Fruit fly (Drosophila melanogaster) S2 (cell line): Measurements from ENCODE around the gene CG17440.
A peak's percentile ranks its signal among the peaks of the same experiment; 100 is the strongest.

Experiments
- CG8478 ChIP-seq: fragments of >200 bp; optimal IDR thresholded peaks from 2 replicates; lab custom pipeline; 2018
- CTCF ChIP-seq, 2 experiments: fragments of >200 bp; optimal IDR thresholded peaks; 2 replicates each; lab custom pipeline; 2018

Gene CG17440

DNA sequence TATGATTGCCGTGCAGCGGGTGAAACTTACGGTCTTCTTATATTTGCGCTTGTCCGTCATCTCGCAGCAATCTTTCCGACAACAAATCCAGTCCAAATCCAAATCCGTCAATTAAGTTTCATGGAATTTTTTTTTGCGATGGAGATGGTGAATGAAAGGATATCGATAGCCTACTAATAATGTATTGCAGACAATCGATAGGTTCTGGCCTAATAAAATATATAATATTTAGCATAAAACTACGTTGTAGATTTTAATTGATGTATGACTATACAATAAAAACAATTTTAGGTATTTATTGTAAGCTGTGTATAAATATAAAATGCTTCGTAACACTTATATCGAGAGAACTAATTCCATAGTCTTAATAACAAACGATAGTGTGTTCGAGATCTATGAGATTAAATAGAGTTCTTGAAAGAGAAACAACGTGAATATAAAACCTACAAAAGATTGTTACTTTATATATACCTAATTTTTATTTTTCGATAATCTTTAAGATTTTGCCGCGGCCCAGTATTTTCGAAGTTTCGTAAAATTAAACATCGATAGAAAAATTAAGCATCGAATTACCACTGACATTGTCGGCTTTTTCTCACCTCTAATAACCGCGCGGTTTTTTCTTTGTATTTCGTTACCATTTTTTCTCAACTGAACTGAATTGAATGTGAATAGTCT, 3.2 kb upstream of the CG17440 start, which contains the start of the genes Cfp1 and Aladin:
Gene Cfp1, minus strand, starts transcription at position 131 of the 678 bp plus-strand sequence.
Gene Aladin, plus strand, starts transcription at position 584 of the 678 bp plus-strand sequence.
- TF ChIP-seq CG8478 (lab: Kevin White, UChicago) = no peak
- no peak for TF ChIP-seq CTCF (optimal IDR thresholded peaks at IDR 0.05; lab: Kevin White, UChicago)

DNA sequence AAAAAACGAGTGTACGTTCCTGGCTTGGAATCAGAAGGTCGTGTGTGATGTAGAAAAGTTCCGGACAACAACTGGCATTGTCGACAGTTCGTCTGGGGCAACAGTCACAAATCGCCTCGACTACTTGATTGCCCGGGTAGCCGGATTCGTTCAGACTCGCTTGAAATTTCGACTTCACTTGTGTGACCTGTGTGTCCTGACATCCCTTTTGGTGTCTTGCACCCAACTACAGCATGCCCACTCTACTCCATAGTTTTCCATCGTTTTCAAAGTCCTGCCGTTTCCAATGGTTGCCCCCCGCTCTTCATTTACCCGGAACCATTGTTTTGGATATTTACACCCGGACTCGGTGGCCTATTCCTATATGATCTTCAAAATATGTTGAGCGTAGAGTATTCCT, 2.1 kb downstream of the CG17440 start, which contains the start of gene Erk7:
Gene Erk7, minus strand, starts transcription at position 101 of the 400 bp plus-strand sequence.
- no peak for TF ChIP-seq CTCF (optimal IDR thresholded peaks at IDR 0.05; lab: Kevin White, UChicago)
- TF ChIP-seq CG8478 (lab: Kevin White, UChicago) = no peak

DNA sequence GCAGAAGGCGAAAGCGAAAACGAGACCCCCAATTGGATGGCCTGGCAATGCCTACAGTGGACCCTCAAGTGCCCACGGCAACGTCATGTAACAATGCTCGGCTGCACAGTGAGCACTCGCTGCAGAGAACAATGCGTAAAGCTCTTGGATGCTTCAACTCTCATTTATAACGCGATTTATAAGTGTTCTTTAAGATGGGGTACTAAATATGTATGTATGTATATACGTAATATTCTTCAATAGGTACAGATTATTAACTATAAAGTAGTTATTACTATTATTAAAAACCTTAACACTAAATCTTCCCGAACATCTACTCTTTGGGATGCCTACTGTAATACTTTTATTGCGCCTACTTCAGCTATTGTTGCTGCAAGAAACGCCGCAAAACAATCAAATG, 3.6 kb downstream of the CG17440 start:
- no peak for TF ChIP-seq CTCF (optimal IDR thresholded peaks at IDR 0.05; lab: Kevin White, UChicago)
- no peak for TF ChIP-seq CG8478 (lab: Kevin White, UChicago)

DNA sequence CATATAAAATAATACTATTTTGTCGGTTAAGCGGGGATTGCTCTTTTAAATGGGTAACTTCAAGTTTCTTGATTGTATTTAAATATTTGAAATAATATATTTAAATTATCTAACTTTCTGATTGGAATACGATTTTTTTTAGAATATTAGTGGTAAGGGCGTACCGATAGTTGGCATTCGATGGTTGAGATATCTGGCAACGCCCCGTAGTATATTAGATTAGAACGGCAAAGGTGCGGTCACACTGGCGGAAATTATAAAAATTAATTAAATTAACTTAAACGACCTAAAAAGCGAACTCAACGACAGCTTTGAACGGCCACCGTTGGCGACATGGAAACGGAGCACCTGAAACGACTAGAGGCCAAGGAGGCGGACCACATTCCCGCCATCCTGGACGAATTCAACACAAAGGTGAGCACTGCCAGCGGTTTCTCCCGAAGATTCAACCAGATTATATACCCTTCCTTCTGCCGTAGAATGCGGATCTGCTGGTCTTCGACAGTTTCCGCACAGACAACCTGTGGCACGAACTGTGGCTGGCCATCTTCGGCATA, 13.7 kb downstream of the CG17440 start, which contains the start of gene ric8a:
Gene ric8a, plus strand, starts transcription at position 205 of the 557 bp plus-strand sequence.
- TF ChIP-seq CG8478 (lab: Kevin White, UChicago) (no peak), CTCF (optimal IDR thresholded peaks at IDR 0.05; lab: Kevin White, UChicago) (no peak)

DNA sequence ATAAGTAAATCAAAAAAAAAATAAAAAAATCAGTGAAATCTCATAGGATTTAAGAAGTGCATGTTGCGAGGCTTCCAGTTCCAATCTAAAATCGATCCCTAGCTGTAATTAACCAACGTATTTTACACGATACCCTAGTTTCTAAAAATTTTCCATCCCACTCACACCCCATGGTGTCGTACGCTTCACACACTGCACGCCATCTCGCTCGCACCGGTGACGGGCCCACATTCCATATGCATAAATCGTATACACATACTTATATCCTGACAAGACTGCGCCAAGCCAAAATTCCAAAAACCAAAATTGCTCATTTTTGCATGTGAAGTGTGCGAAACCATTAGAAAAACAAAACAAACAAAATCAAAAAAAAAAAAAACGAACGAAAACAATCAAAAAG, 14.7 kb downstream of the CG17440 start:
- TF ChIP-seq CTCF (optimal IDR thresholded peaks at IDR 0.05; lab: Kevin White, UChicago) (no peak), CG8478 (lab: Kevin White, UChicago) (no peak)

DNA sequence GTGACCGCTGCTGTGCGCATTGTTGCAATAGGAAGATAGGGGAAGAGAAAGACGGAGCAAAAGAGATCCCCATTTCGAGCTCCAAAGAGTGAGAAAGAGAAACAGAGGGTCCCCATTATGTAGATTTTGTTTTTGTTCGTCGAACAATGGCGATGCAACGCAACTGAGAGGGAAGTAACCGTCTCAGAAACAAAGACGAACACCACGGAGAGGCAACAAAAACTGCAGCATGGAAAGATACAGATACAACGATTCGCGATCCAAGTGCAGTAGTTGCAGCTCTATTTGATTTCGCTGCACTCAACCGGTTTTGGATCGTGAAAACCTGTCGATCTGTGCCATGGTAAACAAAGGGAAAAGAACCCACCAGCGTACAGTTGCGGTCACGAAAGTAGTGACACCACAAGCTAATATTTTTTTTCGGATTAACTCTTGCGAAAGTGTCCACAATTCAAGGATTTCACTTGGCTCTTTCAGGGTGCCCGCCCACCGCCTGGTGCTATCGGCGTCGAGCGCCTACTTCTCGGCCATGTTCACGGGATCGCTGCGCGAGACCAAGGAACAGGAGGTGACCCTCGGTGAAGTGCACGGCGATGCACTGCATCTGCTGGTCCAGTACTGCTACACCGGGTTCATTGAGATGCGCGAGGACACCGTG, 17.5 kb downstream of the CG17440 start:
- TF ChIP-seq CG8478 (lab: Kevin White, UChicago) (no peak), CTCF (optimal IDR thresholded peaks at IDR 0.05; lab: Kevin White, UChicago) (no peak)

DNA sequence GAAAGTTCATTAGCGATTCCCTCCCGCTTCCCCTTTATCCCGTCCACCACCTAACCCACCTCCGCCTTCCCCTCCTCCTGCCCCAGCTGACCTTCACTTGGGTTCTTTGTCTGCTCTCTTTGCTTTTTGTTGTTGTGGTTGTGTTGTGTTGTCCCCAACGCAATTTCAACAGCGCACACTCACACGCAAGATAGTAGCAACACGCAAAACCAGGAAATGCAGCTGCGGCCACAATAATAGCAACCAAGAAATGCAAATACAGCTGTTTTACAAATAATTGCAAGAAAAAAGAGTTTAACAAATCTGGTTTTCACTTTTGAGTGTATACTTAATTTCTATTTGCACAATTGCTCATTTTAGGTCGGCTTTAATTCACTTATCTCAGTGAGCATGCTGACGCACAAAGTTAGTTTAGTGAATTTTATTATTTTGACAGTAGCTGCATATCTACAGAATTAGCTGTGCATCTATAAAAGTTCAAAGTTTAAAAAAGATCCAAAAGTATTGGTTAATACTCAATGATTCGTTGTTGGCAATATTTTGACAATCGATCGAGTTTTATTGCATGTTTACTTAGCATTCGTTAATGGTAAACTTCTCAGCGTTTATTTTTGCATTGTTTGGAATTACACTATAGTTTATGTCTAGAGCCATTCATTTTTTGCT, 18.4 kb downstream of the CG17440 start:
- TF ChIP-seq CTCF (optimal IDR thresholded peaks at IDR 0.05; lab: Kevin White, UChicago) (no peak), CG8478 (lab: Kevin White, UChicago) (no peak)

DNA sequence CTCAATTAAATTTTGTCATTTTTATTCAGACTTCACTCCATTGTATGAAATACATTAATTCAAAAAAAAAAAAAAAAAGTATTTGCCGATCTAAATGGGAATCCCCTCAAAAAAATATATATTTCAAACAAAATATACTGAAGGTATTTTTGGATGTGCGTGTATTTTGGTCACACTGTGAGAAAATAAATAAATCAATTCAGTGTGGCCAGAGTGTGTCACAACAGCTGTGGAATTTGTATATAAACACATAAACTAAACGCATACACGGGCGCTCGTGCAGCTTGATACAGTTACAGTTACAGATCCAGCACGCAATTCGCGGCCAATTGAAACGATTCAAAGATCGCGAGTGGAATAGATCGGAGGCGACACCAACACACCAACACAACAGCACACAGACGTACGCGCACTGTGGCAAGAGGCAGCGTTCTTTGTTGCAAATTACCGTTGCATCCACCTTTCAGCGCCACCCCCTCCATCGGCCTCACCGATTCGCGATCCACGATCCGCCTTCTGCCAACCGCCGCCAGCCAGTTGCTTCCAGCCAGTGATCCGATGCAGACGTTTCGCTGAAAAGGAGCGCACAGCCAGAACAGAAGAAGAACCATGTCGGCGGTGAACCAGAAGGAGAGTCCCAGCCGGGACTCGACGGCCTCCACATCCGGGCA, 19.4 kb downstream of the CG17440 start, which contains the start of gene CG17754:
Gene CG17754, plus strand, starts transcription at position 260 of the 671 bp plus-strand sequence.
- TF ChIP-seq CG8478 (lab: Kevin White, UChicago) (no peak), CTCF (optimal IDR thresholded peaks at IDR 0.05; lab: Kevin White, UChicago) (no peak)

DNA sequence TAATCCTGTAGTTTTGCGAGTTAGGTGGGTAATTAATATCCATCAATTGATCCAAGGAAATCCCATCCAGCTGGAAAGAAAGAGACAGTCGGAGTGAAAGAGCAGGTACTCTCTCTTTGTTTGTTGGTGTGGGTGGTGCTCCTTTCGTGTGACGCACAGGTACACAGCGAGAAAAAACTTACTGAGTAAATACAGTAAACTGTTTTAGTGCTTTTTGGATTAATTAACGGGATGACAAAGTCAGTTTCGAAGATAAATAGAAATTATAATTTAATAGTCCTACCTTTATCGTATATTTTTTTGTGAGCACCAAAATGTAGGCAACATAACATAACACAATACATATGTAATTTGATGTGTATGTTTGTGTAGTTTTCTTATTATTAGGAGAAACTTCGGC, 21.7 kb downstream of the CG17440 start:
- no peak for TF ChIP-seq CTCF (optimal IDR thresholded peaks at IDR 0.05; lab: Kevin White, UChicago)
- no peak for TF ChIP-seq CG8478 (lab: Kevin White, UChicago)

DNA sequence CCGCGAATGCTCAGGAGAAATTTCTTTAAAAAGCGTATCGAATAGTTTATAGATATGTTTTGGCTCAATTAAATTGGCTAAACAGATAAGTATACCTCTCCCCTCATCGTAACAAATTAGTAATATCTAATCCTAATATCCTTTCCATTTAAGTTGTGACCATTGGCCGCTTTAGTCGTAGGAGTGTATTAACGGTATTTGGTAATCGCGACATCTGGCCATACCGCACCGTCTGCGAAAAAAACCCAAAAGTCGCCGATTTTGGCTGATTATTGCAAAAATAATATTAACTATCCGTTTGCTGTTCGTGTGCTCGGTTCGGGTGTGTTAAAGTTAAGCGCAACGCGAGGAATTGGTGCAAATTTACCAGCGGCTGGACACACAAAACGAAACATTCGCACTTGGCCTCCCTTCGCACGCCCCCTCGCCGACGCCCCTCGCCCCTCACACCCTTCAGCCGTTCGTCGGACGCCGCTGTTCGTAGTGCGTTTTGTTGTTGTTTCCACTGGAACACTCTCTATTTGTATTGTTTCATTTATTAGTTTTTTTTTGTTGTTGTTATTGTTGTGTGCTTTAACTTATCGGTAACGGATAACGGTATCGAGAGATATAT, 22.4 kb downstream of the CG17440 start, which contains the start of the genes amx and Dsor1:
Gene amx, minus strand, starts transcription at position 166 of the 613 bp plus-strand sequence.
Gene Dsor1, plus strand, starts transcription at position 172 of the 613 bp plus-strand sequence.
- TF ChIP-seq CG8478 (lab: Kevin White, UChicago) (no peak), CTCF (optimal IDR thresholded peaks at IDR 0.05; lab: Kevin White, UChicago) (no peak)

DNA sequence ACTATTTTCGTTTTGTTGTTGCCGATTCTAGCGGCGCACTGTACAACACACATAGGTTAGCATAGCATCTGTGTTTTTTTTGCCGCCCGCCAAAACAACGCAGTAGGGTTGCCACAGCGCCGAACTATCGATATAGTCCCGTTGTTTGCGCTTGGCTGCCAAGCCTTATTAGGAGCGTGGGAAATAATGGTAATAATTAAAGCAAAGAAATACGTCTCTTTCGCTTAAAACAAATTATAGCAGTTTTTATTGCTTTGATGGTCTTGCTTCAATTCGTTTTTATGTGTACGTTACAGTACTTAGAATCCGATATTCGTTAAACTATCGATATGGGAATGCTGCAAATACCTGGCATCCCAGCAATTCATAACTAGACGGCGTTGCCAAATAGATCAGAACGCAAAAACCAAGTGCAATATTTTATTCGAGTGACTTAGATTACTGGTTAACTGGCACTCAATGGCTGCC, 26.3 kb downstream of the CG17440 start, which contains the start of the genes mxc and Larp7:
Gene mxc, minus strand, starts transcription at position 51 of the 468 bp plus-strand sequence.
Gene Larp7, plus strand, starts transcription at position 401 of the 468 bp plus-strand sequence.
- TF ChIP-seq CG8478 (lab: Kevin White, UChicago) = no peak
- peak in 1 of 2 experiments; percentile 21 for TF ChIP-seq CTCF (optimal IDR thresholded peaks at IDR 0.05; lab: Kevin White, UChicago)

DNA sequence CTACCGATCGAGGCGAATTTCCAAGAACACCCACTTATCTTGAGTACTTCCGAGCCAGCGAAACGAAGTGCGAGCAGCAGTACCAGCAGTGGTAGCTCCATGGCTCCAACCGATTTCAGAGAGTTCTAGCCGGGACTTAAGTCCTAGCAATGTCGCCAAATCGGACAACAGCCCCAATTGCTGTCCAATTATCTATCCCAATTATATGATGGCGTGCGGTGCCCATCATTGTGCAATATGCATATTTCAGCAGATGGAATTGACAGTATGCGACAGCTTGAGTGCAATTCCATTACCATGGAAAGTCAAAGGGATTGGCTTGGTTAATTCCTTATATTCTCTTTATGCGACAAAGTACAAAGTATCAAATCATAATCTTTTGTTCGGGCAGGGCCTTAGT, 33.2 kb downstream of the CG17440 start, which contains the start of gene Ir8a:
Gene Ir8a, minus strand, starts transcription at position 101 of the 400 bp plus-strand sequence.
- TF ChIP-seq CTCF (optimal IDR thresholded peaks at IDR 0.05; lab: Kevin White, UChicago) (no peak), CG8478 (lab: Kevin White, UChicago) (no peak)

DNA sequence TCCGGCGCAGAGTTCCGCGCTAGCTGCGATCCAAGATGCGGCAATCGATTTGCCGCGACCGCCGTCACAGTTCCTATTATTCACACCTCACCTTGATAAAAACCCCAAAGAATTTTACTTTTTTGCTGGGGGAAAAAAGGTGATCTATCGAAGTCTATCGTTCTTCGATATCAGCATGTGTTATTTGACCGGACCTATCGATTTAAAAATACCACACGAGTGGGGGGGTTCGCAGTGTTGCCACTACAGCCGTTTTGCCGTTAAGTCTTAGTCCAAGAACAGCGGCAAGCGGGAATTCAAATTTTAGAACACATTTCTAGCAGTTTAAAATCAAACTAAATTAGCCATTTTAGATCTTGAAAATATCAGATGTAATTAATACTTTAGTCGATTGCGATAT, 37.5 kb downstream of the CG17440 start, which contains the start of gene CG12121:
Gene CG12121, minus strand, starts transcription at position 180 of the 400 bp plus-strand sequence.
- no peak for TF ChIP-seq CG8478 (lab: Kevin White, UChicago)
- no peak for TF ChIP-seq CTCF (optimal IDR thresholded peaks at IDR 0.05; lab: Kevin White, UChicago)
